Worm (Caenorhabditis elegans) whole organism, late embryonic: ENCODE data around the gene fbxb-92.

Experiments used
- C08G9.2 ChIP-seq: sonication (generic microtip); optimal IDR thresholded peaks from 2 replicates; lab custom pipeline; 2016; ENCODE audit warnings: mild to moderate bottlenecking, missing genetic modification characterization, moderate library complexity, missing compliant biosample characterization
- F13H6.1 ChIP-seq: sonication (generic microtip); optimal IDR thresholded peaks from 2 replicates; lab custom pipeline; 2016; ENCODE audit warnings: missing genetic modification characterization, missing compliant biosample characterization
- ama-1 ChIP-seq: fragments of 150-350 bp; optimal IDR thresholded peaks from 2 replicates; lab custom pipeline; 2014
- ceh-34 ChIP-seq: sonication (generic microtip); optimal IDR thresholded peaks from 2 replicates; lab custom pipeline; 2016; ENCODE audit warnings: mild to moderate bottlenecking, missing genetic modification characterization, missing compliant biosample characterization
- ets-4 ChIP-seq: sonication (generic microtip); optimal IDR thresholded peaks from 2 replicates; lab custom pipeline; 2016; ENCODE audit warnings: missing genetic modification characterization, missing compliant biosample characterization
- hlh-15 ChIP-seq: sonication (generic microtip); optimal IDR thresholded peaks from 2 replicates; lab custom pipeline; 2016; ENCODE audit warnings: missing genetic modification characterization, missing compliant biosample characterization
- nhr-11 ChIP-seq: fragments of 150-350 bp; optimal IDR thresholded peaks from 2 replicates; lab custom pipeline; 2014; ENCODE audit warnings: missing biosample characterization, missing genetic modification characterization
- odd-2 ChIP-seq: sonication (generic microtip); optimal IDR thresholded peaks from 2 replicates; lab custom pipeline; 2017; ENCODE audit warnings: antibody characterized with exemption, mild to moderate bottlenecking, missing genetic modification characterization, missing compliant biosample characterization
- pha-4 ChIP-seq: fragments of 150-350 bp; optimal IDR thresholded peaks from 2 replicates; lab custom pipeline; 2018; ENCODE audit warnings: missing biosample characterization, missing genetic modification reagents, missing genetic modification characterization
- pqm-1 ChIP-seq: sonication (generic microtip); optimal IDR thresholded peaks from 2 replicates; lab custom pipeline; 2016; ENCODE audit warnings: missing genetic modification characterization, missing compliant biosample characterization
- ref-2 ChIP-seq: sonication (generic microtip); optimal IDR thresholded peaks from 2 replicates; lab custom pipeline; 2016; ENCODE audit warnings: missing genetic modification characterization, missing compliant biosample characterization
- tbx-2 ChIP-seq: sonication (generic microtip); optimal IDR thresholded peaks from 2 replicates; lab custom pipeline; 2016; ENCODE audit warnings: missing genetic modification characterization, missing compliant biosample characterization
- ttx-3 ChIP-seq: sonication (generic microtip); optimal IDR thresholded peaks from 2 replicates; lab custom pipeline; 2016; ENCODE audit warnings: missing genetic modification reagents, missing genetic modification characterization, missing compliant biosample characterization
- unc-55 ChIP-seq: sonication (generic microtip); optimal IDR thresholded peaks from 2 replicates; lab custom pipeline; 2017; ENCODE audit warnings: missing biosample characterization, missing genetic modification reagents, missing genetic modification characterization

DNA sequence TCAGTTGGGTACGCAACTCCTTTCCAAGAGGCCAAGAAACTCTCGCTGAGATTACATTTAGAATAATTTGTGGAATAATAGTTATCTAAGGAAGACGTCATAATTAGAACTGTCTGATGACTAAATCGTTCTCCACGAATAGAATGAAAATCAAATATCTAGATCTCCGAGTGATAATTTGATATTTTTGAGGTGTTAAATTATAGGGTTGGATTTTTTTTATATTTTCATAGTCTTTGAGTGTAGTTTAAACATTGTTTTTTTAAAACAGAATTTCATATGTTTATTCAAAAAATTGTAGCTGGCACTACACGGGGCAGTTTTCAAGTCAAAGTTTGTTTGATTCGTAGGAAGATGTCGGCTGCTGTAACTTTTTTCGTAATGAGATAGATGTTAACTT lies 30.9 kb downstream of the fbxb-92 start, which contains the start of gene srh-99:
- no peak for TF ChIP-seq tbx-2 (tag; lab: Kevin White, UChicago)
- TF ChIP-seq hlh-15 (tag; lab: Kevin White, UChicago), result no peak
- no peak for TF ChIP-seq ets-4
- TF ChIP-seq ama-1 (lab: Kevin White, UChicago), result no peak
- no peak for TF ChIP-seq pqm-1 (tag; lab: Kevin White, UChicago)
- no peak for TF ChIP-seq nhr-11 (tag; lab: Kevin White, UChicago)
- TF ChIP-seq ref-2 (tag; lab: Kevin White, UChicago), result no peak
- no peak for TF ChIP-seq ceh-34 (tag; lab: Kevin White, UChicago)
- no peak for TF ChIP-seq ttx-3 (tag; lab: Kevin White, UChicago)
- TF ChIP-seq F13H6.1 (tag; lab: Kevin White, UChicago), result no peak
- TF ChIP-seq C08G9.2 (tag; lab: Kevin White, UChicago), result no peak
- no peak for TF ChIP-seq unc-55 (GFP tag; lab: Kevin White, UChicago)
- TF ChIP-seq odd-2, result no peak
- TF ChIP-seq pha-4 (tag; lab: Kevin White, UChicago), result no peak
